Worm (Caenorhabditis elegans): ENCODE measurements around the gene F02D10.3.

DNA sequence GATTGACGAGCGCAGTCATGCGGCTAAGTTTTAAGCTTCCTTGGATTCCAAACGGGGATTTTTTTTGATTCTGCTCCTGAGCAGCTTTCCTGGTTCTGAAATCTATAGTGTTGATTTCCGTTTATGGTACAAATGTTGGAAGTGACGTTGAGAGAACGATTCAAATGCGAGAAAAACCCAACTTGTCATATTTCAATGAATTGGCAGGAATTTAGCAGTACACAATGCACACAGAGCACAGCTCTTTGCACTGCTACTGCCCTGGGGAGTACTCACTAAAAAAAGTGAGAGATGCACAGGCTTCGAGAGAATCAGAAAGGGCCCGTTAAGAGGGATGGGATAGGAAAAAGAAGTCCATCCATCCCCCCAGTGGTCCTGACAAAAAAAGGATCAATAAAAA lies 38.1 kb upstream of the F02D10.3 start, which contains the start of gene sad-1:
- TF ChIP-seq snpc-4 (tag; optimal IDR thresholded peaks at IDR 0.05) (no peak), elt-1 (tag; optimal IDR thresholded peaks at IDR 0.05; ENCODE audit: borderline replicate concordance, insufficient read depth) (no peak), unc-62 (GFP tag; optimal IDR thresholded peaks at IDR 0.05) (no peak), mls-2 (tag; optimal IDR thresholded peaks at IDR 0.05) (no peak), nhr-237 (tag; optimal IDR thresholded peaks at IDR 0.05) (no peak), ces-1 (GFP tag; optimal IDR thresholded peaks at IDR 0.05) (no peak), nhr-12 (tag; optimal IDR thresholded peaks at IDR 0.05) (no peak), sptf-1 (tag; optimal IDR thresholded peaks at IDR 0.05) (no peak)
